Worm (Caenorhabditis elegans): ENCODE measurements around the gene C14A4.6.

Gene C14A4.6

ce11 chrII:10551985-10552736 lies 42.4 kb downstream of the C14A4.6 start:
- peak; percentile 81 for TF ChIP-seq W03F9.2 (tag; optimal IDR thresholded peaks at IDR 0.05)
- peak; percentile 84 for TF ChIP-seq him-1 (tag; optimal IDR thresholded peaks at IDR 0.05)
- TF ChIP-seq dao-5 (tag; optimal IDR thresholded peaks at IDR 0.05): no peak

- TF ChIP-seq him-1 (tag; optimal IDR thresholded peaks at IDR 0.05): no peak
- TF ChIP-seq dao-5 (tag; optimal IDR thresholded peaks at IDR 0.05): no peak
Observed at ce11 chrII:10550872-10551647, 43.5 kb downstream of the C14A4.6 start.

- TF ChIP-seq W03F9.2 (tag; optimal IDR thresholded peaks at IDR 0.05): no peak
- no peak for TF ChIP-seq him-1 (tag; optimal IDR thresholded peaks at IDR 0.05)
- TF ChIP-seq dao-5 (tag; optimal IDR thresholded peaks at IDR 0.05): no peak
Observed at ce11 chrII:10550173-10550572, 44.4 kb downstream of the C14A4.6 start.

ce11 chrII:10548778-10549671 lies 45.6 kb downstream of the C14A4.6 start:
- peak; percentile 80 for TF ChIP-seq him-1 (tag; optimal IDR thresholded peaks at IDR 0.05)
- peak; percentile 58 for TF ChIP-seq W03F9.2 (tag; optimal IDR thresholded peaks at IDR 0.05)
- no peak for TF ChIP-seq dao-5 (tag; optimal IDR thresholded peaks at IDR 0.05)

- TF ChIP-seq dao-5 (tag; optimal IDR thresholded peaks at IDR 0.05): no peak
- TF ChIP-seq W03F9.2 (tag; optimal IDR thresholded peaks at IDR 0.05): no peak
- no peak for TF ChIP-seq him-1 (tag; optimal IDR thresholded peaks at IDR 0.05)
Observed at ce11 chrII:10547803-10548693, 46.5 kb downstream of the C14A4.6 start.

- TF ChIP-seq him-1 (tag; optimal IDR thresholded peaks at IDR 0.05) (no peak), dao-5 (tag; optimal IDR thresholded peaks at IDR 0.05) (no peak), W03F9.2 (tag; optimal IDR thresholded peaks at IDR 0.05) (no peak)
Observed at ce11 chrII:10547311-10547710, 47.3 kb downstream of the C14A4.6 start.

- TF ChIP-seq him-1 (tag; optimal IDR thresholded peaks at IDR 0.05) (no peak), W03F9.2 (tag; optimal IDR thresholded peaks at IDR 0.05) (no peak), dao-5 (tag; optimal IDR thresholded peaks at IDR 0.05) (no peak)
Observed at ce11 chrII:10546784-10547087, 47.8 kb downstream of the C14A4.6 start.

- TF ChIP-seq W03F9.2 (tag; optimal IDR thresholded peaks at IDR 0.05) (no peak), dao-5 (tag; optimal IDR thresholded peaks at IDR 0.05) (no peak), him-1 (tag; optimal IDR thresholded peaks at IDR 0.05) (no peak)
Observed at ce11 chrII:10545924-10546783, 48.4 kb downstream of the C14A4.6 start.

ce11 chrII:10545213-10545612 lies 49.4 kb downstream of the C14A4.6 start:
- no peak for TF ChIP-seq him-1 (tag; optimal IDR thresholded peaks at IDR 0.05)
- no peak for TF ChIP-seq W03F9.2 (tag; optimal IDR thresholded peaks at IDR 0.05)
- no peak for TF ChIP-seq dao-5 (tag; optimal IDR thresholded peaks at IDR 0.05)

ce11 chrII:10544374-10544908 lies 50.1 kb downstream of the C14A4.6 start:
- TF ChIP-seq dao-5 (tag; optimal IDR thresholded peaks at IDR 0.05) (no peak), W03F9.2 (tag; optimal IDR thresholded peaks at IDR 0.05) (peak; percentile 8)
